Fruit fly (Drosophila melanogaster): ENCODE data around the gene CG42494.

DNA sequence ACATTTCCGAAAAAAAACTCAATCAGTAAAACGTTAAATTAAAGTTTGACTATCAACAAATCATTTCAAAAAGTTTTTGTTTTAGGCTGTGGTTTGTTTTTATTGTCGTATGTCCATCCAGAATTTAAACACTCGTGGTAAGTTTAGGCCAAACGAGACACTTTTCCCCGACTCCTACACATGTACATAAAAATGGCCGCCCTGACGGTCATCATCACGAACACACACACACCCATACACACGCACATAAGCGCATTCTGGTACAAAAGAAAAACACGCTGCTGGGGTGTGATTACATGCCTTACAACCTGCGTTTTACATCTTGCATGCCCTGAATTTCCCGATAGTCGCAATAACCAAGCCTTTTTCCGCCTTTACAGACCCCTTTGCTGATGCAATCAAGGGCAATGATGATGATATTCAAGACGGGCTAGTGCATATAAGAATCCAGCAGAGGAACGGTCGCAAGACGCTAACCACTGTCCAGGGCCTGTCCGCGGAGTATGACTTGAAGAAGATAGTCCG, 39.2 kb downstream of the CG42494 start:
- TF ChIP-seq CG17806 (tag; optimal IDR thresholded peaks at IDR 0.05) (no peak), CG15710 (tag; optimal IDR thresholded peaks at IDR 0.05) (no peak), Pif1B (GFP tag; optimal IDR thresholded peaks at IDR 0.05) (no peak), rn (GFP tag; IDR thresholded peaks at IDR 0.05) (no peak), CG32121 (GFP tag; IDR thresholded peaks at IDR 0.05) (no peak), D1 (tag; optimal IDR thresholded peaks at IDR 0.05) (no peak), Ets98B (GFP tag; IDR thresholded peaks at IDR 0.05) (no peak), CG14655 (GFP tag; optimal IDR thresholded peaks at IDR 0.05) (no peak), gl (tag; optimal IDR thresholded peaks at IDR 0.05) (no peak), CG10348 (GFP tag; IDR thresholded peaks at IDR 0.05) (no peak), EcR (GFP tag; optimal IDR thresholded peaks at IDR 0.05) (peak; percentile 39), Pif1A (GFP tag; optimal IDR thresholded peaks at IDR 0.05) (no peak), CG12605 (GFP tag; IDR thresholded peaks at IDR 0.05) (no peak), CG34367 (tag; optimal IDR thresholded peaks at IDR 0.05) (no peak)

Measured in whole organism, pupa.